Fruit fly (Drosophila melanogaster) whole organism, larva: Measurements from ENCODE around the gene CG13995.

Experiments used
- noc ChIP-seq: fragments of 200-800 bp; sonication (Bioruptor generic); optimal IDR thresholded peaks from 3 replicates; lab custom pipeline; 2019; ENCODE audit warnings: missing biosample characterization, mild to moderate bottlenecking, missing genetic modification characterization, moderate library complexity

The CG13995 gene

dm6 chr2L:6053874-6054469, at the start of gene CG13995:
TSS of gene CG13995 (plus strand) at chr2L:6054302.
- no peak for TF ChIP-seq noc

DNA sequence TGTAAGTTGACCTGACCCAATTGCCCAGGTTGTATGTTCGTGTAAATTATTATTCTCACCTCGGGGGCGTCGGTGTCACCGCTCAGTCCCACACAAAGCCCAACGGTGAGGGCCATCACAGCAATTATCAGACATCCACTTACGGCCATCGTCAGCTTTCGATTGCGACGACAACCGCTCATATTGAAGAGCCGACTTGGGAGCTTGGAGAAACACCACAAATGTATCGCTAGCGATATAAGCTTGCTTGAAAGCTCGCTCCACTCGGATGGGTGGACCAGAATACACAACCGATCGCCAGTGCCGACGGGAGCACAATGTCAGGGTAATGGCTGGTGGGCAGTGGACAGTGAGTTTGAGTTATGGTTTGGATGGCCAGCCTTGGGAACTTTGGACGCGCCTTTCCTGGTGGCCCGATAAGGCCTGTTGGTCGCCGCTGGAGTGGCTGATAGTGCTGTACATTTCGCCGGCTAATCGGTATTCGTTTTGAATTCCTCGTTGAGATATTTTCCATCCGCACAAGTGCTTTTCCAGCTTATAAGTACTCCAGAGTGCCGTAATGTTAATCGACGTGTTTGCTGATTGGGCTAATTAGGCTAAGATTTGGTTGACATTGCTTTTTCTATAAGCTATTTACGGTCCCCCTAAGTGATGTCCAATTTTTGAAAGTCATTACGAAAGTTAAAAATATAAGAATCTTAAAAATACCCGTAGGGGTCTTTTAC, 47.4 kb upstream of the CG13995 start, which contains the start of gene Gal:
Gene Gal, minus strand, starts transcription at position 320 of the 725 bp plus-strand sequence.
- TF ChIP-seq noc = no peak

DNA sequence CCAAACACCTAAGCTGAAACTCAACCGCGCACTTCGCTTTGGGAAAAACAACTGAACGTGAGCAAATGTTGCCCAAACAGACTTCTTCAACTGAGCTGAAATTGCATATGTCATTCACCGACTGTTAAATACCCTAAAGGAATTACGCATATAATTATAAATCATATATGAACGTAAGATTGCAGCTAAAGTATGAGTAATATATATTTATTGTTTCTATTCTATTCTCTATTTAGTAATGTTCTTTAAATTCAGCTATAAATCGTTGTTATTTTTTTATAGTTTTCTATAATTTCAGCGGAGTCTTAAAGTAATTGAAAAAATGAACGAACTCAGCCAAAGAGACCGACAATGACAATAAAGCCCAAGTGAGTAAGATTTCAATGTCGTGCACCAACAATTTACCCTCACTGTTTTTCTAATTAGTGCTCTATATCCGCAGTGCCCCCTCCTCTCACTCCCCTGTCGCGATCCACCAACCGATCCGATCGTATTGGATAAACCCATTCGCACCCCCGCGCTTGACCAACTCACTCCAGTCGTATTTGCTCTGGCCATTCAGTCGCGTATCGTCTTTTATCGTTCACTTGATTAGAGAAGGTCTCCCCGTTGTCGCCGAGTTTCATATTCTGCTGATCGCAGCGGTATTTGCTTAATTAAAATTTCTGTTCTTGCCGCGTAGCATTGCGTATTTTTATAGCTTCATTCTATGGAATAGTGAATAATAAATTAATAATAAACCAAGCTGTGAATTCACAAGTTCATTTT, 41.6 kb upstream of the CG13995 start, which contains the start of gene CG9098:
Gene CG9098, minus strand, starts transcription at position 36 of the 768 bp plus-strand sequence.
- no peak for TF ChIP-seq noc

dm6 chr2L:6013071-6013417, 41.1 kb upstream of the CG13995 start:
- TF ChIP-seq noc = no peak

DNA sequence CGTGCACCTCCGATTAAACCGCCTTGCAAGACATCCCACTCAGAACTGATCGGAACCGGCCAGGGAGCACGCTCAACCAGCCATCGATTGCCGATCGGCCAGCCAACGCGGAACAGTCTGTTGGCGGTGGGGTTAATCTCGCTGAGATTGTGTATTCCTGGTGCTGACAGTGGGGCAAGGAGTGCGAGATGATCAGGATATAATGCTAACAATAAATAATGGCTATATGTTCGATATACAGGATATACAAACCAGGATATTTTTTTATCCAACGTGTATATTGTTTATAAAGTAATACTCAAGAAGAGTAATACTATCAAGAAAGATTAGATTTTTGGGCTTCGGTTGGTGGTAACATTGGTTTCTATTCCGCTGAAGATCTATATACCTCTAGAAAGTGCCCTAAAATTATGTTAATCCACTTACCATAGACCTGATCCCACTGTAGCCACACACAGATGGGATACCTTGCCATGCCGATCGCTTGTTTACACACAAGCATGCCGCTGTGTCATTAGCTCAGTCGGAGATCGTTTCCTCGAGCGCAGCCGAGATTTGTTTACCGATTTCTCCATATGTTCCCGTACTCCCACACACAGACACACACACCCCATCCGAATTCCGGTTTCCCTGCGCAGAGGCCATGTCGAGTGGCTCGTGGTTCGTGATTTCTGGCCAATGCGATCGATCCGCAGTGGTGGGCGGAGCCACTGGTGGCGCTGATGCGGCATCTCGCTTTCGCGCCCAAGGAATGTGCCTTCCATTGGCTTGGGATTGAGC, 34.6 kb upstream of the CG13995 start, which contains the start of gene H2.0:
Gene H2.0, minus strand, starts transcription at position 51 of the 780 bp plus-strand sequence.
- no peak for TF ChIP-seq noc

DNA sequence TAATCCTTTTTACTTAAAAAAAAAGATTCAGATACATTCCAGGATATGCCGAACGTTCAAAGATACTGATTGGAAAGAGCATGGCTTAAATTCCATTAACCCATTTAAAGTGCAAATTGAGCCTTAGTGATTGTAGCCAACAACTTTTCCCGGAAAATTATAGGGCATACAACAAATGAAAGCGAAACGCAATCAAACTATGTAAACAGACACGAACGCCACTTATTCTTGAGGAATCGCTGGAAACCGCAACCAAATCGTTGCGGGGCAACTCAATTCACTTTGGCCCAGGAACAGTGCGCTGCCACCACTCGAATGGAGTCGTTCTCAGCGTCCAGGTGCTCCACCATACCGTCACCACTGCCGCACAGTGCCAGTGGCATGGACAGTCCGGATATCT, 33.6 kb upstream of the CG13995 start, which contains the start of gene CG13996:
Gene CG13996, plus strand, starts transcription at position 301 of the 400 bp plus-strand sequence.
- TF ChIP-seq noc = no peak

dm6 chr2L:6022793-6023192, 31.3 kb upstream of the CG13995 start:
- TF ChIP-seq noc = no peak

DNA sequence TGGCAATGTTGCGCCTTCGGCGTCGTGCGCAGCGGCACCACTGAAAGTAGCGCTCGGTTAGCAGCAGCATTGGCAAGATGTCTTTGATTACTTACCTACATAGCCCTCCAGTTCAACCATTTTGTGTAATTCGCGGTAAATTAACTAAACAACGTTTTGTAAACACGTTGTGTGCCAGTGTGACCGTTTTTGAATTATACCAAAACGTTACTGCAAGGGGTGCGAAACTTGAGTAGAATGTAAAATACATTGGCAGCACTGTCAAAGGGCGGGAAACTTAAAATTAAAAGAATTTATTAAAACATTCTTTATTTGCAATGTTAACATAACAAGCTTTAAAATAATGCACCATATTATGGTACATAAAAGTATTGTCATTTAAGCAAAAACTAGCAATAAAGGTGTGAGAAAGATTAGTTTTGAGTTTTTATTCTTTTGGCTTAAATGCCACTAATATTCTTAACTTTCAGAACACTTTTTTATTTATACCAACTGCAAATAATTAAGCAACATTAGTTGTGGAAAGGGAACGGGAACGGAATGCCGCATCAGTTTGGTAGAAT, 29.7 kb upstream of the CG13995 start, which contains the start of gene CG9107:
Gene CG9107, minus strand, starts transcription at position 195 of the 563 bp plus-strand sequence.
- no peak for TF ChIP-seq noc

- no peak for TF ChIP-seq noc
These were observed 25.4 kb upstream of the CG13995 start for dm6 chr2L:6028712-6029111.

DNA sequence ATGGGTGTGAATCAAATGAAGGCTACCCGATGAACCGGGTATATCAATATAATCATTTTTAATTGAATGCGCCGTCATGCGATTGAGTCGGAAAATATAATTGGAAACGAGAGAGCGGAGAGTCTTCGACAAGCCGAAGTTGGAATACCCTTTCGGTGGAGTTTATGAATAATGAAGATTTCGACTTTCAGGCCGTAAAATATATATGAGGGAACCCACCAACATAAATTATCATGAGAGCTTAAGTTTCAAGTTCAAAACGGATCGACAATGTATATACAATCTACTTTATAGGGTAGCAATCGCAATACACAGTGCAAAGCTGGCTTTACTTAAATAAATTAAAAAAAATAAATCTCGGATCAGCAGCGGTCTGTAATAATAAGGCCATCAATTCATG, 22.3 kb upstream of the CG13995 start:
- no peak for TF ChIP-seq noc

DNA sequence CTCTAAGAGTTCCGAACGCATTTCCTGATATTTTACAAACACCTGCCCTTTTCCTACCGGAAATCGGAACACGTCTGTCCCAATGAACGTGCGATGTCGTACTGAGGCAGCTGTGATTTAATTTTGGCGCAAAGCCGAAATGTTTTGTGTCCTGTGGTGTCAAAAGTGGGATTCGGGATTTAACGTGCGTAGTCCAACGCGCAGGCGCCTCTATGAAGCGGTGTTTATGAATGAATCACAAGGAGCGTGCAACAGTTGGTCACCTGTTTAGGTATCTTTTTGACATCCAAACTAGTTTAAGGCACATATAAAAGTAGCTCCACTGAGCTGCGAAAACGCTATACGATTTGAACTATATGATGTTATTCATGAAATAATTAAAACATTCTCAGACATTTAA, 19.8 kb upstream of the CG13995 start, which contains the start of gene CG9109:
Gene CG9109, minus strand, starts transcription at position 80 of the 400 bp plus-strand sequence.
- no peak for TF ChIP-seq noc

dm6 chr2L:6035155-6035554, 18.9 kb upstream of the CG13995 start:
- TF ChIP-seq noc = no peak

dm6 chr2L:6036710-6037109, 17.4 kb upstream of the CG13995 start, which contains the start of gene mtm:
TSS of gene mtm (minus strand) at chr2L:6037015.
- TF ChIP-seq noc = no peak

DNA sequence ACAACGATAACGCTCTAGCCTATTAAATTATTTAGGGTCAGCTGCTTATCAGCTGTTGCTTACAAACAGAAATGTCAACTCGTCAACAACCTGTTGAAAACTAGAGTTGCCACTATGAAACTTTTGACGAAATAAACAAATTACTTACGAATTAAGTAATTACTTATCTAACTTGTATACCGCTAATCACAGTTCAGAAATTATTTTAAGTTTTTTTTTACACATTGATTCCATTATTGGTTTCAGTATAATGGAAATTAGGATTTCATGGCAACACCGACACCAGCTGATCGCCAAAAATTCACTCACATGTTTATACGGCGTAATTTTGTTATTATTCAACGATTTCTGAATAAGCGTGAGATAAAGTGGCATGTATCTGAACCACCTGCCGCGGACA, 16.3 kb upstream of the CG13995 start, which contains the start of the genes CG9117 and CG31643:
Gene CG9117, minus strand, starts transcription at position 73 of the 400 bp plus-strand sequence.
Gene CG31643, plus strand, starts transcription at position 288 of the 400 bp plus-strand sequence.
- peak; percentile 76 for TF ChIP-seq noc

DNA sequence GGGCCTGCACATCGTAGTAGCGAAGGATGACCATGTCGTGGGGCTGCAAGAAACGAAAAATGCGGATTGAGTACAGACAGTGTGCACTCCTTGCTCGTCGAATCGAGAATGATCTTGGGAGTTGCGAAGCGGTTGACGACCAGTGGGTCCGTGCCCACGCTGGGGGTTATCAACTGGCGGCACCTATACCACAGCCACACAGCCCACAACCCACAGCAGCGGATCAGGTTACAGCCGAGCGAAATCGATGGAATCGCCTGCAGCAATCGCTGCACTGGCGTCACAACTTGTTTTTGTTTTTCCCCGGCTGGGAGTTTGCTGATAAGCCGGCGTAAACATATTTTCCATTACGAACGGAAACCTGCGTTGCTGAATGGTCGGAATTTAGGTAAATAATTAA, 8.6 kb upstream of the CG13995 start:
- TF ChIP-seq noc = no peak
